Worm (Caenorhabditis elegans): Measurements from ENCODE around the gene fipr-9.

The fipr-9 gene

DNA sequence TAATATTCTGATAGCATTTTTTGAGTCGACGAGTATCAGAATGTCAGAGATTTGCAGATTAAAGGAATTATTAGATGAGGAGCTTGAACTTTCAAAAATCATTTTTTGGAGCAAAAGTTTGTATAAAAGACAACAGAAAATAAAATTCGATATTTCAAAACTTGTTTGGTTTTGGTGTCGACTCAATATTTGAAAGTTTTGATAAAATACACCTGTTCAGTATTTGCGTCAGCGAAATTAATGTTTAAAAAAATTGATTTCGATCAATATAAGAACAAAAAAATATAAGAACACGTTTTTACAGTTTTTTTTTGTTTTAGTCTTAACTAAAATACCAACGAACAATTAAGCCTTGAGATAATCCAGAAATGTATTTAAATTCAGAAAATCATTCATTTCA, 857 bp upstream of the fipr-9 start, which contains the start of gene C12D8.13:
C12D8.13 (minus strand) TSS at position 101 of the 400 bp plus-strand sequence.
- TF ChIP-seq unc-62 (GFP tag; optimal IDR thresholded peaks at IDR 0.05): no peak
- TF ChIP-seq mls-2 (tag; optimal IDR thresholded peaks at IDR 0.05): no peak
- no peak for TF ChIP-seq pha-4 (tag; optimal IDR thresholded peaks at IDR 0.05)
- TF ChIP-seq blmp-1 (tag; optimal IDR thresholded peaks at IDR 0.05): no peak
- TF ChIP-seq mab-5 (tag; optimal IDR thresholded peaks at IDR 0.05): no peak
- no peak for TF ChIP-seq hlh-1 (tag; optimal IDR thresholded peaks at IDR 0.05)
- TF ChIP-seq ces-1 (GFP tag; optimal IDR thresholded peaks at IDR 0.05): no peak
- no peak for TF ChIP-seq elt-1 (tag; optimal IDR thresholded peaks at IDR 0.05; ENCODE audit: borderline replicate concordance, insufficient read depth)
- no peak for TF ChIP-seq snpc-4 (tag; optimal IDR thresholded peaks at IDR 0.05)
- no peak for TF ChIP-seq nhr-76 (tag; optimal IDR thresholded peaks at IDR 0.05)
- TF ChIP-seq ceh-39 (tag; optimal IDR thresholded peaks at IDR 0.05): no peak
- no peak for TF ChIP-seq nhr-28 (tag; optimal IDR thresholded peaks at IDR 0.05)
- TF ChIP-seq lin-13 (tag; optimal IDR thresholded peaks at IDR 0.05): no peak
- TF ChIP-seq nhr-2 (tag; optimal IDR thresholded peaks at IDR 0.05): no peak
- TF ChIP-seq mep-1 (tag; optimal IDR thresholded peaks at IDR 0.05): no peak
- no peak for TF ChIP-seq nhr-237 (tag; optimal IDR thresholded peaks at IDR 0.05)
- TF ChIP-seq sem-2 (GFP tag; optimal IDR thresholded peaks at IDR 0.05): no peak
- TF ChIP-seq nhr-12 (tag; optimal IDR thresholded peaks at IDR 0.05): no peak
- TF ChIP-seq lsy-2 (tag; optimal IDR thresholded peaks at IDR 0.05): no peak
- TF ChIP-seq elt-3 (tag; optimal IDR thresholded peaks at IDR 0.05): no peak

DNA sequence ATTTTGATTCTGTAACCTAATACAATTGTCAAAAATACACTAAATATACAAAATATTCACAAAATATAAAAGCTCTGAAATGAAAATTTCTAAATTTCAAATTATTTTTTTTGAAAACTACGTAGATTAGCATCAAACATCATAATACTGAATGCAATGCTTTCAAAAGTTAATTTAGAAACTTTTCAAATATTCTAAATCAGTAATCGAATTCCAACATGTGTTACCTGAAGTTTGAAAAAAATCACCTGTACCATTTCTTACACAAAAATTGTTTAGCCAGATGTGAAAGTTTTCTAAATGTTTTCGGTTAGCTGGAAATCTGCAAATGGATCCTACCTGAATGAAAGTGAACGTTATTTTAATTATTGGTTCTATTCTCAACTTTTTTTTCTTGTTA, 545 bp downstream of the fipr-9 start, which contains the start of gene C12D8.20:
C12D8.20 (plus strand) TSS at position 301 of the 400 bp plus-strand sequence.
- TF ChIP-seq sptf-1 (tag; optimal IDR thresholded peaks at IDR 0.05) (no peak), elt-3 (tag; optimal IDR thresholded peaks at IDR 0.05) (no peak), ztf-11 (tag; optimal IDR thresholded peaks at IDR 0.05) (no peak), flh-1 (GFP tag; optimal IDR thresholded peaks at IDR 0.05) (no peak), drap-1 (GFP tag; optimal IDR thresholded peaks at IDR 0.05) (no peak), sem-2 (GFP tag; optimal IDR thresholded peaks at IDR 0.05) (no peak), lsy-2 (tag; optimal IDR thresholded peaks at IDR 0.05) (no peak), mab-5 (tag; optimal IDR thresholded peaks at IDR 0.05) (no peak), mls-2 (tag; optimal IDR thresholded peaks at IDR 0.05) (no peak), ham-2 (GFP tag; optimal IDR thresholded peaks at IDR 0.05) (no peak), nhr-237 (tag; optimal IDR thresholded peaks at IDR 0.05) (no peak), M03D4.4 (tag; optimal IDR thresholded peaks at IDR 0.05) (no peak), tbx-8 (GFP tag; optimal IDR thresholded peaks at IDR 0.05) (no peak), unc-39 (tag; optimal IDR thresholded peaks at IDR 0.05) (no peak), cnd-1 (tag; optimal IDR thresholded peaks at IDR 0.05) (no peak), hlh-1 (tag; optimal IDR thresholded peaks at IDR 0.05) (no peak)

DNA sequence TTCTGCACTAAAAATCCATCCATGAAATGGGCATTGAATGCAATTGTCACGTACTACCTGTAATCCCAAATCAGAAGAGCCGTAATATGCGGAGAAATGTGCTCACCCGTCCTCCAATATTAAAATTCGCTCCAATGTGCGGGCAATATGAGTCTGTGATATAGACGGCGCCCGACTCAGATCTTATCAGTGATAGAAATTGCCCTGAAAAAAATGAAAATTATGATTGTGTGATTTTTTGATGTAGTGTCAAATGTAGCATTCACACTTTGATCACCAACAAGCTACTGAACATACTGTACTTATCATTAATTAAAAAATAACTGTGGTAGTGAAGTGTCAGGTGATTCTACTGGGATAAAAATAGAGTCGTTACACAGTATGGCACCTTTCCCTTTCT, 3.2 kb downstream of the fipr-9 start:
- TF ChIP-seq mep-1 (tag; optimal IDR thresholded peaks at IDR 0.05) (no peak), mab-5 (tag; optimal IDR thresholded peaks at IDR 0.05) (no peak), elt-3 (tag; optimal IDR thresholded peaks at IDR 0.05) (no peak), lsy-2 (tag; optimal IDR thresholded peaks at IDR 0.05) (no peak), bed-3 (GFP tag; optimal IDR thresholded peaks at IDR 0.05) (no peak), lin-13 (tag; optimal IDR thresholded peaks at IDR 0.05) (no peak), blmp-1 (tag; optimal IDR thresholded peaks at IDR 0.05) (no peak), nhr-28 (tag; optimal IDR thresholded peaks at IDR 0.05) (no peak), snpc-4 (tag; optimal IDR thresholded peaks at IDR 0.05) (no peak), flh-1 (GFP tag; optimal IDR thresholded peaks at IDR 0.05) (no peak), M03D4.4 (tag; optimal IDR thresholded peaks at IDR 0.05) (no peak)

DNA sequence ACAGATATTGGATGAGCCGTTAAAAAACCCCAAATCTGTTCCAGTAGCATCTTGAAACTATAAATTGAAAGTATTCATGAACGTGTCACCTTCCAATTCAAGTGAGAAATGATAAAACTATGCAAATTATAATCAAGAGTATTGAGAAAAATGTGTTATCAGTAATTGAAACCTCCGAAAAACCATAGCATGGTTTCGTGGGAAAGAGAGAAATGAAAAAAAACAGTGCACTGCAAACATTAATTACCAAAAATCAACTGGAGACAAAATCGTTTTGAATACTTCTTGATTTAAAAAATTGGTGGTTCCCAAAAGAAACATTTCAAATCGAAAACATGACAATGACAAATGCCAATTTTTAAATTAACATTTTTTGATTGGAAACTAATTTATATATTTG, 4.1 kb downstream of the fipr-9 start, which contains the start of gene daf-36:
daf-36 (minus strand) TSS at position 101 of the 400 bp plus-strand sequence.
- TF ChIP-seq ceh-43 (GFP tag; optimal IDR thresholded peaks at IDR 0.05): no peak
- TF ChIP-seq ztf-11 (tag; optimal IDR thresholded peaks at IDR 0.05): no peak

DNA sequence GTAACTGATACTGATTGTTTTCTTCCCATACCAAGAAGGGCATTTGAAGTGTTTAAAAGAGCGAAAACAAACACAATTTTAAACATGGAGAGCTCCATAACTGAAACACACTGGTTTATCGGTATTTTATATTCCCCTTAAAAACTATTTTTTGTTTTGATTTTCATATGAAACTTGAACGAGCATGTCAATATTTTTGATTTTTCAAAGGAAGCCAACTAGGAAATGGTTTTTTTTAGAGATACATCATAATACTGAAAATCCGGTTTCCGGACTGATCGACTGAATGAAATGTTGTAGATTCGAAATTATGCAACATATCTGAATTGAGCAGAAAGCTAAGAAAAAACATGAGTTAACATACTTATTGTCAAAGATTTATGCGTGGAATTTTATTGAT, 5.9 kb downstream of the fipr-9 start, which contains the start of gene ttr-19:
ttr-19 (minus strand) TSS at position 101 of the 400 bp plus-strand sequence.
- no peak for TF ChIP-seq snpc-4 (tag; optimal IDR thresholded peaks at IDR 0.05)
- no peak for TF ChIP-seq ztf-11 (tag; optimal IDR thresholded peaks at IDR 0.05)
- TF ChIP-seq bed-3 (GFP tag; optimal IDR thresholded peaks at IDR 0.05): no peak
- no peak for TF ChIP-seq unc-62 (GFP tag; optimal IDR thresholded peaks at IDR 0.05)
- no peak for TF ChIP-seq lin-32 (GFP tag; optimal IDR thresholded peaks at IDR 0.05)
- TF ChIP-seq elt-1 (tag; optimal IDR thresholded peaks at IDR 0.05; ENCODE audit: borderline replicate concordance, insufficient read depth): no peak
- TF ChIP-seq M03D4.4 (tag; optimal IDR thresholded peaks at IDR 0.05): no peak
- TF ChIP-seq ces-1 (GFP tag; optimal IDR thresholded peaks at IDR 0.05): no peak
- no peak for TF ChIP-seq unc-120 (tag; optimal IDR thresholded peaks at IDR 0.05; ENCODE audit: poor library complexity, severe bottlenecking)
- no peak for TF ChIP-seq lsy-2 (tag; optimal IDR thresholded peaks at IDR 0.05)
- TF ChIP-seq ceh-43 (GFP tag; optimal IDR thresholded peaks at IDR 0.05): no peak
- TF ChIP-seq sptf-1 (tag; optimal IDR thresholded peaks at IDR 0.05): no peak
- TF ChIP-seq blmp-1 (tag; optimal IDR thresholded peaks at IDR 0.05): no peak
- no peak for TF ChIP-seq nhr-28 (tag; optimal IDR thresholded peaks at IDR 0.05)

All from whole organism, mixed stage, embryonic.